Worm (Caenorhabditis elegans) whole organism, young adult: ENCODE data around the gene C16C8.22.

ENCODE experiments used
- D2030.7 ChIP-seq: fragments of 200-800 bp; sonication (Bioruptor generic); IDR thresholded peaks from 2 replicates; pipeline ENCODE4 v1.3.6; 2022; ENCODE audit warnings: missing genetic modification reagents, missing genetic modification characterization, missing compliant biosample characterization
- F23B12.7 ChIP-seq: sonication (generic microtip); optimal IDR thresholded peaks from 2 replicates; lab custom pipeline; 2017; ENCODE audit warnings: missing genetic modification characterization, mild to moderate bottlenecking, missing compliant biosample characterization, antibody characterized with exemption, moderate library complexity; ENCODE audit not compliant: insufficient read depth
- F57A8.1 ChIP-seq: fragments of 200-800 bp; sonication (Bioruptor generic); optimal IDR thresholded peaks from 2 replicates; lab custom pipeline; 2018; ENCODE audit warnings: mild to moderate bottlenecking, missing genetic modification characterization, moderate library complexity, missing compliant biosample characterization
- K12H6.12 ChIP-seq: fragments of 200-800 bp; sonication (Bioruptor generic); optimal IDR thresholded peaks from 2 replicates; lab custom pipeline; 2018; ENCODE audit warnings: mild to moderate bottlenecking, missing genetic modification characterization, missing compliant biosample characterization
- T07F8.4 ChIP-seq: sonication (generic microtip); optimal IDR thresholded peaks from 2 replicates; lab custom pipeline; 2016; ENCODE audit warnings: mild to moderate bottlenecking, missing genetic modification characterization, moderate library complexity, missing compliant biosample characterization
- Y56A3A.18 ChIP-seq: fragments of 200-800 bp; sonication (Bioruptor generic); IDR thresholded peaks from 2 replicates; pipeline ENCODE4 v1.3.6; 2022; ENCODE audit warnings: missing genetic modification reagents, missing genetic modification characterization, missing compliant biosample characterization
- Y79H2A.3 ChIP-seq: fragments of 200-800 bp; sonication (Bioruptor generic); conservative IDR thresholded peaks from 2 replicates; pipeline ENCODE4 v1.3.6; 2022; ENCODE audit warnings: missing genetic modification reagents, missing genetic modification characterization, missing compliant biosample characterization
- ZK185.1 ChIP-seq: sonication (generic microtip); optimal IDR thresholded peaks from 2 replicates; lab custom pipeline; 2016; ENCODE audit warnings: mild to moderate bottlenecking, missing genetic modification characterization, missing compliant biosample characterization; ENCODE audit not compliant: poor library complexity, severe bottlenecking
- atf-7 ChIP-seq: sonication (generic microtip); optimal IDR thresholded peaks from 2 replicates; lab custom pipeline; 2017; ENCODE audit warnings: mild to moderate bottlenecking, missing genetic modification characterization, missing compliant biosample characterization
- athp-1 ChIP-seq: sonication (generic microtip); optimal IDR thresholded peaks from 2 replicates; lab custom pipeline; 2017; ENCODE audit warnings: mild to moderate bottlenecking, missing genetic modification characterization, missing compliant biosample characterization
- attf-5 ChIP-seq: fragments of 200-800 bp; sonication (Bioruptor generic); optimal IDR thresholded peaks from 2 replicates; lab custom pipeline; 2018; ENCODE audit warnings: mild to moderate bottlenecking, missing genetic modification characterization, missing compliant biosample characterization
- ceh-27 ChIP-seq: fragments of 200-800 bp; sonication (Bioruptor generic); optimal IDR thresholded peaks from 2 replicates; lab custom pipeline; 2018; ENCODE audit warnings: mild to moderate bottlenecking, missing genetic modification characterization, moderate library complexity, missing compliant biosample characterization
- ceh-79 ChIP-seq: sonication (generic microtip); optimal IDR thresholded peaks from 2 replicates; lab custom pipeline; 2017; ENCODE audit warnings: mild to moderate bottlenecking, missing genetic modification characterization, missing compliant biosample characterization
- ceh-91 ChIP-seq: fragments of 200-800 bp; sonication (Bioruptor generic); IDR thresholded peaks from 2 replicates; pipeline ENCODE4 v1.3.6; 2022; ENCODE audit warnings: missing genetic modification reagents, missing genetic modification characterization, missing compliant biosample characterization
- die-1 ChIP-seq: sonication (generic microtip); optimal IDR thresholded peaks from 2 replicates; lab custom pipeline; 2016; ENCODE audit warnings: missing genotype, mild to moderate bottlenecking, missing genetic modification characterization, missing compliant biosample characterization
- dpl-1 ChIP-seq: fragments of 150-350 bp; optimal IDR thresholded peaks from 2 replicates; lab custom pipeline; 2014; ENCODE audit warnings: missing biosample characterization, missing genetic modification reagents, missing genetic modification characterization
- egl-44 ChIP-seq: fragments of 200-800 bp; sonication (Bioruptor generic); IDR thresholded peaks from 2 replicates; pipeline ENCODE4 v1.3.6; 2022; ENCODE audit warnings: missing genetic modification reagents, missing genetic modification characterization, missing compliant biosample characterization
- egrh-3 ChIP-seq: fragments of 200-800 bp; sonication (Bioruptor generic); IDR thresholded peaks from 2 replicates; pipeline ENCODE4 v1.3.6; 2022; ENCODE audit warnings: missing genetic modification reagents, missing genetic modification characterization, missing compliant biosample characterization
- ekl-4 ChIP-seq: fragments of 200-800 bp; sonication (Bioruptor generic); IDR thresholded peaks from 2 replicates; pipeline ENCODE4 v1.3.6; 2022; ENCODE audit warnings: missing genetic modification reagents, missing genetic modification characterization, missing compliant biosample characterization
- ets-4 ChIP-seq: fragments of 200-800 bp; sonication (Bioruptor generic); optimal IDR thresholded peaks from 2 replicates; lab custom pipeline; 2018; ENCODE audit warnings: mild to moderate bottlenecking, missing genetic modification characterization, missing compliant biosample characterization
- him-1 ChIP-seq: sonication (generic microtip); optimal IDR thresholded peaks from 2 replicates; lab custom pipeline; 2016; ENCODE audit warnings: missing genotype, missing genetic modification reagents, missing genetic modification characterization, missing compliant biosample characterization
- lsl-1 ChIP-seq: fragments of 200-800 bp; sonication (Bioruptor generic); optimal IDR thresholded peaks from 2 replicates; lab custom pipeline; 2018; ENCODE audit warnings: mild to moderate bottlenecking, missing genetic modification characterization, moderate library complexity, missing compliant biosample characterization
- mel-28 ChIP-seq: sonication (generic microtip); optimal IDR thresholded peaks from 2 replicates; lab custom pipeline; 2016; ENCODE audit warnings: borderline replicate concordance, mild to moderate bottlenecking, missing genetic modification characterization, missing compliant biosample characterization
- mxl-1 ChIP-seq: sonication (generic microtip); optimal IDR thresholded peaks from 2 replicates; lab custom pipeline; 2016; ENCODE audit warnings: missing genetic modification characterization, missing compliant biosample characterization
- nfyb-1 ChIP-seq: fragments of 200-800 bp; sonication (Bioruptor generic); IDR thresholded peaks from 2 replicates; pipeline ENCODE4 v1.3.6; 2022; ENCODE audit warnings: missing genetic modification reagents, missing genetic modification characterization, missing compliant biosample characterization
- pbrm-1 ChIP-seq: fragments of 200-800 bp; sonication (Bioruptor generic); IDR thresholded peaks from 2 replicates; pipeline ENCODE4 v1.3.6; 2022; ENCODE audit warnings: missing genetic modification reagents, missing genetic modification characterization, missing compliant biosample characterization
- pha-4 ChIP-seq: fragments of 150-350 bp; sonication (generic microtip); optimal IDR thresholded peaks from 2 replicates; lab custom pipeline; 2014; ENCODE audit warnings: missing biosample characterization, missing genetic modification reagents, missing genetic modification characterization
- rpc-1 ChIP-seq, 2 experiments: fragments of 150-350 bp in 1 of 2; sonication (generic microtip) in 1 of 2; optimal IDR thresholded peaks; 2 replicates each; lab custom pipeline; 2014 to 2018; ENCODE audit warnings: missing biosample characterization in 1 of 2, missing genetic modification characterization in 1 of 2, missing genetic modification reagents in 1 of 2, missing genotype in 1 of 2
- snpc-1.3 ChIP-seq: sonication (generic microtip); optimal IDR thresholded peaks from 2 replicates; lab custom pipeline; 2017; ENCODE audit warnings: missing genetic modification characterization, mild to moderate bottlenecking, missing compliant biosample characterization, antibody characterized with exemption, moderate library complexity, missing genotype, missing genetic modification reagents; ENCODE audit not compliant: insufficient read depth
- tbx-9 ChIP-seq: sonication (generic microtip); optimal IDR thresholded peaks from 2 replicates; lab custom pipeline; 2016; ENCODE audit warnings: borderline replicate concordance, missing genetic modification characterization, inconsistent platforms, missing compliant biosample characterization
- xnd-1 ChIP-seq: sonication (generic microtip); optimal IDR thresholded peaks from 2 replicates; lab custom pipeline; 2016; ENCODE audit warnings: missing genotype, missing genetic modification reagents, missing genetic modification characterization, missing compliant biosample characterization
- zfh-2 ChIP-seq: fragments of 200-800 bp; sonication (Bioruptor generic); conservative IDR thresholded peaks from 2 replicates; pipeline ENCODE4 v1.3.6; 2022; ENCODE audit warnings: missing genetic modification reagents, missing genetic modification characterization, missing compliant biosample characterization
- ztf-22 ChIP-seq: fragments of 200-800 bp; sonication (Bioruptor generic); optimal IDR thresholded peaks from 2 replicates; lab custom pipeline; 2018; ENCODE audit warnings: mild to moderate bottlenecking, missing genetic modification characterization, moderate library complexity, missing compliant biosample characterization
- ztf-25 ChIP-seq: fragments of 200-800 bp; sonication (Bioruptor generic); IDR thresholded peaks from 2 replicates; pipeline ENCODE4 v1.3.6; 2022; ENCODE audit warnings: missing genetic modification reagents, missing genetic modification characterization, missing compliant biosample characterization
- ztf-3 ChIP-seq: fragments of 200-800 bp; sonication (Bioruptor generic); optimal IDR thresholded peaks from 2 replicates; lab custom pipeline; 2018; ENCODE audit warnings: mild to moderate bottlenecking, missing genetic modification characterization, missing compliant biosample characterization

Gene C16C8.22

DNA sequence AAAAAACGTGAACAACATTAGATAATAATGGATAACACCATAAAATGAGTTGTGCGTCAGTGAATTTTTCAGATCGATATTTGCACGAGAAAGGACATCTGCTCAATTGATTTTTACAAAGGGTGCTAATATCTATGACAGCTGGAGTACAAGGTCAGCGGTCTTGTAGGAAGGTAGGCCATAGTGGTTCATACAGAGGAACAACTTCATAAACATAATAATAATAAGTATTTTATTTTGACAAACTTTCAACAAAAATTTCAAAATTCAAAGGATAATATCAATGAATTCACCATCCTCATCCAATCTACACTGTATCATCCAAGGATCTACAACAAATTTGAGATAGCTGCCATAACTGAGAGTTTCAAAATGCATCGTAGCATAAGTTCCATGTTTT, 34.1 kb upstream of the C16C8.22 start, which contains the start of gene fbxb-104:
fbxb-104 (minus strand) TSS at position 101 of the 400 bp plus-strand sequence.
- TF ChIP-seq ceh-91 (GFP tag; lab: Robert Waterston, UW) (no peak), atf-7 (tag; lab: Kevin White, UChicago) (no peak), snpc-1.3 (tag; lab: Kevin White, UChicago) (no peak), T07F8.4 (tag; lab: Kevin White, UChicago) (no peak), lsl-1 (no peak), ets-4 (GFP tag; lab: Kevin White, UChicago) (no peak), mel-28 (tag; lab: Kevin White, UChicago) (no peak), attf-5 (GFP tag; lab: Kevin White, UChicago) (no peak), zfh-2 (GFP tag; lab: Robert Waterston, UW) (no peak), ZK185.1 (no peak), egl-44 (GFP tag; lab: Robert Waterston, UW) (no peak), D2030.7 (GFP tag; lab: Robert Waterston, UW) (no peak), egrh-3 (GFP tag; lab: Robert Waterston, UW) (no peak), Y56A3A.18 (GFP tag; lab: Robert Waterston, UW) (no peak), ceh-27 (GFP tag; lab: Kevin White, UChicago) (no peak), Y79H2A.3 (no peak), athp-1 (tag; lab: Kevin White, UChicago) (no peak), nfyb-1 (GFP tag; lab: Robert Waterston, UW) (no peak)

DNA sequence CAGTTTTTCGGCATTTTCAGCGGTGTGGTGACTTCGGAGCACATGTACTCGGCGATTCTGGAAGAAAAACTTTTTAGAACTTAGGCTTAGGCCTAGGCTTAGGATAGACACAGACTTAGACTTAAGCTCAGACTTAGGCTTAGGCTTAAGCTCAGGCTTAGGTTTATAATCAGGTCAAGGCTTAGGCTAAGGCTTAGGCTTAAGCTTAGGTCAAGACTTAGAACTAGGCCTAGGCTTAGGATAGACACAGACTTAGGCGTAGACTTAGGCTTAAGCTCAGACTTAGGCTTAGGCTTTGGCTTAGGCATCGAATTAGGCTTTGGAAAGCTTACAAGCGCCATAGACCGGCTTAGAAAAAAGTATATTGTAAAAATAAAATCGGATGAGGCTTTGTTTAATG, 33.5 kb upstream of the C16C8.22 start:
- no peak for TF ChIP-seq rpc-1 (optimal IDR thresholded peaks at IDR 0.05; lab: Kevin White, UChicago)
- TF ChIP-seq rpc-1 (tag; optimal IDR thresholded peaks at IDR 0.05; lab: Kevin White, UChicago), result no peak
- no peak for TF ChIP-seq tbx-9
- TF ChIP-seq mxl-1 (tag; lab: Kevin White, UChicago), result no peak
- no peak for TF ChIP-seq F23B12.7 (tag; lab: Kevin White, UChicago)
- no peak for TF ChIP-seq pbrm-1 (GFP tag; lab: Robert Waterston, UW)
- no peak for TF ChIP-seq ceh-79 (tag; lab: Kevin White, UChicago)
- no peak for TF ChIP-seq ztf-22 (GFP tag; lab: Kevin White, UChicago)
- TF ChIP-seq him-1 (tag; lab: Kevin White, UChicago), result no peak
- TF ChIP-seq Y56A3A.18 (GFP tag; lab: Robert Waterston, UW), result no peak
- TF ChIP-seq die-1 (tag; lab: Kevin White, UChicago), result no peak
- no peak for TF ChIP-seq F57A8.1 (GFP tag; lab: Kevin White, UChicago)
- no peak for TF ChIP-seq ekl-4 (GFP tag; lab: Robert Waterston, UW)
- no peak for TF ChIP-seq egl-44 (GFP tag; lab: Robert Waterston, UW)
- TF ChIP-seq ztf-25 (GFP tag; lab: Robert Waterston, UW), result no peak
- TF ChIP-seq xnd-1 (tag; lab: Kevin White, UChicago), result no peak

DNA sequence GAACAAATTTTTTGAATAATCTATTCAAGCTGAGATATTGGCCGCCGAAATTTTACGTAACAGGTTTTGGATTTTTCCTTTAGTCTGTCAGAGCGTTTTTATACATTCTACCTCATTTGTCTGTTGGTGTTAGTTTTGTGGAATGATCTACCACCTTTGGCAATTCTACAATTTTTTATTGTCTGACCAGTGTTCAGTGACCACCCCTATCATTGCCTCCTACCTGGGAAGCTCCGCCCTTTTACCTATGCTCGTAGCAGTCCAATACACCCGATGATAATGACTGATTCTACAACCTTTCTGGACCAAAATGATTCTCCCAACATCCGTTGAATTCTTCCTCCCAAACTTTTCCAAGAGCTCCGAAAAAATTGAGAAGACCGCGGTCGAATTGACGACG, 30.7 kb upstream of the C16C8.22 start, which contains the start of gene sdz-32:
sdz-32 (plus strand) TSS at position 301 of the 400 bp plus-strand sequence.
- TF ChIP-seq dpl-1 (GFP tag; lab: Kevin White, UChicago), result no peak
- TF ChIP-seq pha-4 (tag; lab: Kevin White, UChicago), result no peak
- no peak for TF ChIP-seq ztf-3 (GFP tag; lab: Kevin White, UChicago)
- no peak for TF ChIP-seq K12H6.12 (tag; lab: Kevin White, UChicago)
- no peak for TF ChIP-seq mxl-1 (tag; lab: Kevin White, UChicago)
- TF ChIP-seq, all 124 proteins: peak for 0
